Worm (Caenorhabditis elegans) whole organism, L2 larva: ENCODE data around the gene srw-85.

Source experiments
- Y55F3AM.14 ChIP-seq: fragments of 200-800 bp; sonication (Bioruptor generic); optimal IDR thresholded peaks from 2 replicates; lab custom pipeline; 2018; ENCODE audit warnings: mild to moderate bottlenecking, missing genetic modification characterization, missing compliant biosample characterization
- ceh-16 ChIP-seq: fragments of 150-350 bp; optimal IDR thresholded peaks from 2 replicates; lab custom pipeline; 2014; ENCODE audit warnings: missing biosample characterization, missing genetic modification characterization
- elt-1 ChIP-seq: fragments of 150-350 bp; optimal IDR thresholded peaks from 2 replicates; lab custom pipeline; 2014; ENCODE audit warnings: missing biosample characterization, missing genetic modification characterization
- mab-5 ChIP-seq: fragments of 150-350 bp; optimal IDR thresholded peaks from 2 replicates; lab custom pipeline; 2014; ENCODE audit warnings: missing biosample characterization, missing genetic modification characterization
- nhr-10 ChIP-seq: sonication (generic microtip); optimal IDR thresholded peaks from 2 replicates; lab custom pipeline; 2017; ENCODE audit warnings: missing biosample characterization, missing genetic modification characterization
- nhr-11 ChIP-seq: fragments of 150-350 bp; optimal IDR thresholded peaks from 2 replicates; lab custom pipeline; 2014; ENCODE audit warnings: missing biosample characterization, missing genetic modification characterization
- nhr-25 ChIP-seq: fragments of 150-350 bp; sonication (generic microtip); optimal IDR thresholded peaks from 3 replicates; lab custom pipeline; 2014; ENCODE audit warnings: missing biosample characterization, missing genetic modification characterization
- sma-3 ChIP-seq: sonication (generic microtip); optimal IDR thresholded peaks from 2 replicates; lab custom pipeline; 2016; ENCODE audit warnings: missing genetic modification reagents, missing genetic modification characterization, missing compliant biosample characterization
- snpc-4 ChIP-seq: fragments of 150-350 bp; optimal IDR thresholded peaks from 2 replicates; lab custom pipeline; 2014; ENCODE audit warnings: missing biosample characterization, missing genetic modification characterization
- unc-39 ChIP-seq: fragments of 150-350 bp; optimal IDR thresholded peaks from 2 replicates; lab custom pipeline; 2014; ENCODE audit warnings: missing biosample characterization, missing genetic modification characterization
- unc-62 ChIP-seq: fragments of 150-350 bp; optimal IDR thresholded peaks from 2 replicates; lab custom pipeline; 2014; ENCODE audit warnings: missing biosample characterization, missing genetic modification reagents, missing genetic modification characterization

DNA sequence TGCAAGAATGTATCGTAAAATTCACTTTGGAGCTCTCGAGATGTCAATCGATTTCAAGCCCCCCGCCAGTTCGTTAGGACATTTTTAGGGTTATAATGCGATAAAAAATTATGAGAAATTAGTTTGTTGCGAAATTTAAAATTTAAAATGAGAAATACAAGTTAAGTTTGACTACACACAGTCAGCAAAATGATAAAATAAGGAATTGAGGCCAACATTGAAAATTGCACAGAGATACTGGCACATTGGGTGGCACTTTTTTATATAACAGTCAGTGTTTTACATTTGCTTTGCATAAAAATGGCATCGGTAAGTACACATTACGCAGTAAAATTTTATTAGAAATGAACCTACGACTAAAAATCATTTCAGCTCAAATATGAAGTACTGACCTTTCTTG lies 37.1 kb upstream of the srw-85 start, which contains the start of gene Y43F8B.12:
- TF ChIP-seq unc-62 (GFP tag; lab: Kevin White, UChicago) (no peak), nhr-10 (tag; lab: Kevin White, UChicago) (no peak), nhr-25 (no peak), ceh-16 (tag; lab: Kevin White, UChicago) (no peak), snpc-4 (tag; lab: Kevin White, UChicago) (no peak), nhr-11 (tag; lab: Kevin White, UChicago) (no peak), unc-39 (no peak), Y55F3AM.14 (GFP tag; lab: Kevin White, UChicago) (no peak), elt-1 (tag; lab: Kevin White, UChicago) (no peak), mab-5 (no peak), sma-3 (no peak)
